Fruit fly (Drosophila melanogaster): ENCODE data around the gene Inx7.

- TF ChIP-seq CTCF (optimal IDR thresholded peaks at IDR 0.05) = no peak
- TF ChIP-seq CG8478 (optimal IDR thresholded peaks at IDR 0.05) = no peak
Measured at dm6 chrX:6985182-6985851, 8.1 kb downstream of the Inx7 start.

Data from S2 (cell line).